Worm (Caenorhabditis elegans): ENCODE measurements around the gene str-232.

DNA sequence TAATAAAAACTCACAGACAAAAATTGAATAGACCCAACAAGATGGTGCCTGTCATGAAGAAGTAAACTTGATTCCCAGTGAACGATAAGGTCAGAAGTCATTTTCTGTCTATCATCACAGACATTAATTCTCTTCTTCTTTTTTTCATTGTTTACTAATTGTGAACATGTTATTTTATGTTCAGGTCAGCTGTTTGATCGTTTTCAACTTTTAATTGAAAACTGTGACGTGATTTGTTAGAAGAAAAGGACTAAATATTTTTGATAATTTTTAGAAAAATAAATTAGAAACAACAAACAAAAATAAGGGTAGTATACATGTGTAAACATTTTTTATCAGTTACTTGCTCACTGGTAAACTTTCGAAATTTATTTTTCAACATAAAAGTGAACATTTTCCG lies 45.9 kb downstream of the str-232 start, which contains the start of gene F36G9.7:
- TF ChIP-seq ceh-13 (GFP tag; optimal IDR thresholded peaks at IDR 0.05) (no peak), aly-1 (tag; optimal IDR thresholded peaks at IDR 0.05) (no peak), ama-1 (optimal IDR thresholded peaks at IDR 0.05) (no peak), ceh-36 (tag; optimal IDR thresholded peaks at IDR 0.05) (no peak), ets-7 (tag; optimal IDR thresholded peaks at IDR 0.05) (no peak), B0310.2 (tag; optimal IDR thresholded peaks at IDR 0.05) (no peak), sea-1 (GFP tag; conservative IDR thresholded peaks at IDR 0.05) (no peak), tra-4 (tag; optimal IDR thresholded peaks at IDR 0.05) (no peak), F13C5.2 (tag; optimal IDR thresholded peaks at IDR 0.05) (no peak), tbx-11 (GFP tag; IDR thresholded peaks at IDR 0.05) (no peak), hmbx-1 (tag; optimal IDR thresholded peaks at IDR 0.05) (no peak), tbx-37 (GFP tag; conservative IDR thresholded peaks at IDR 0.05) (no peak), pes-1 (GFP tag; IDR thresholded peaks at IDR 0.05) (no peak)
